Worm (Caenorhabditis elegans) whole organism, L4 larva: ENCODE data around the gene F28C1.3.

ENCODE experiments used
- D1046.2 ChIP-seq: fragments of 200-800 bp; sonication (Bioruptor generic); IDR thresholded peaks from 2 replicates; pipeline ENCODE4 v1.3.6; 2022; ENCODE audit warnings: missing genetic modification characterization, missing compliant biosample characterization
- F44E2.7 ChIP-seq: fragments of 200-800 bp; sonication (Bioruptor generic); IDR thresholded peaks from 2 replicates; pipeline ENCODE4 v2.1.2; 2022; ENCODE audit warnings: missing genetic modification characterization, missing compliant biosample characterization
- R02D3.7 ChIP-seq: fragments of 150-350 bp; sonication (generic microtip); optimal IDR thresholded peaks from 3 replicates; lab custom pipeline; 2014; ENCODE audit warnings: missing biosample characterization, missing genetic modification characterization
- T20F7.1 ChIP-seq: fragments of 200-800 bp; sonication (Bioruptor generic); optimal IDR thresholded peaks from 2 replicates; lab custom pipeline; 2018; ENCODE audit warnings: mild to moderate bottlenecking, missing genetic modification characterization, missing compliant biosample characterization
- Y48G9A.11 ChIP-seq: fragments of 200-800 bp; sonication (Bioruptor generic); IDR thresholded peaks from 2 replicates; pipeline ENCODE4 v1.3.6; 2022; ENCODE audit warnings: missing genetic modification reagents, missing genetic modification characterization, missing compliant biosample characterization
- Y75B8A.6 ChIP-seq: fragments of 200-800 bp; sonication (Bioruptor generic); IDR thresholded peaks from 2 replicates; pipeline ENCODE4 v1.3.6; 2022; ENCODE audit warnings: missing genetic modification reagents, missing genetic modification characterization, missing compliant biosample characterization
- arid-1 ChIP-seq: fragments of 200-800 bp; sonication (Bioruptor generic); conservative IDR thresholded peaks from 2 replicates; pipeline ENCODE4 v1.3.6; 2022; ENCODE audit warnings: missing genetic modification reagents, missing genetic modification characterization, missing compliant biosample characterization
- ceh-62 ChIP-seq: sonication (generic microtip); optimal IDR thresholded peaks from 2 replicates; lab custom pipeline; 2017; ENCODE audit warnings: missing biosample characterization, missing genetic modification characterization
- ces-1 ChIP-seq: fragments of 150-350 bp; sonication (generic microtip); optimal IDR thresholded peaks from 4 replicates; lab custom pipeline; 2014; ENCODE audit warnings: missing biosample characterization, missing genetic modification reagents, missing genetic modification characterization
- daf-16 ChIP-seq, 3 experiments: sonication (generic microtip); optimal IDR thresholded peaks; 2 replicates each; lab custom pipeline; 2016 to 2017; ENCODE audit warnings: missing genetic modification characterization in 3 of 3, missing genetic modification reagents in 3 of 3, mild to moderate bottlenecking in 2 of 3, missing compliant biosample characterization in 2 of 3, missing biosample characterization in 1 of 3, moderate library complexity in 1 of 3
- daf-8 ChIP-seq: fragments of 200-800 bp; sonication (Bioruptor generic); IDR thresholded peaks from 2 replicates; pipeline ENCODE4 v1.3.6; 2022; ENCODE audit warnings: missing genetic modification characterization, missing compliant biosample characterization
- dmd-6 ChIP-seq: fragments of 200-800 bp; sonication (Bioruptor generic); IDR thresholded peaks from 2 replicates; pipeline ENCODE4 v1.3.6; 2022; ENCODE audit warnings: missing genetic modification reagents, missing genetic modification characterization, missing compliant biosample characterization
- dmd-8 ChIP-seq: fragments of 200-800 bp; sonication (Bioruptor generic); IDR thresholded peaks from 2 replicates; pipeline ENCODE4 v1.3.6; 2022; ENCODE audit warnings: missing genetic modification characterization, missing compliant biosample characterization
- dmd-9 ChIP-seq: fragments of 200-800 bp; sonication (Bioruptor generic); IDR thresholded peaks from 2 replicates; pipeline ENCODE4 v1.3.6; 2022; ENCODE audit warnings: missing genetic modification reagents, missing genetic modification characterization, missing compliant biosample characterization
- dpl-1 ChIP-seq: fragments of 150-350 bp; optimal IDR thresholded peaks from 2 replicates; lab custom pipeline; 2014; ENCODE audit warnings: missing biosample characterization, missing genetic modification reagents, missing genetic modification characterization
- dve-1 ChIP-seq: sonication (generic microtip); optimal IDR thresholded peaks from 2 replicates; lab custom pipeline; 2017; ENCODE audit warnings: antibody characterized with exemption, mild to moderate bottlenecking, missing genetic modification characterization, missing compliant biosample characterization; ENCODE audit not compliant: insufficient read depth
- egl-27 ChIP-seq: sonication (generic microtip); optimal IDR thresholded peaks from 3 replicates; lab custom pipeline; 2017; ENCODE audit warnings: missing biosample characterization, missing genetic modification reagents, missing genetic modification characterization
- hlh-11 ChIP-seq: fragments of 200-800 bp; sonication (Bioruptor generic); optimal IDR thresholded peaks from 2 replicates; lab custom pipeline; 2018; ENCODE audit warnings: mild to moderate bottlenecking, missing genetic modification characterization, missing compliant biosample characterization
- lin-38 ChIP-seq: fragments of 200-800 bp; sonication (Bioruptor generic); IDR thresholded peaks from 2 replicates; pipeline ENCODE4 v1.3.6; 2022; ENCODE audit warnings: missing genetic modification reagents, missing genetic modification characterization, missing compliant biosample characterization
- lir-3 ChIP-seq: sonication (generic microtip); optimal IDR thresholded peaks from 2 replicates; lab custom pipeline; 2016; ENCODE audit warnings: mild to moderate bottlenecking, missing genetic modification characterization, missing compliant biosample characterization
- mep-1 ChIP-seq: fragments of 150-350 bp; sonication (generic microtip); optimal IDR thresholded peaks from 3 replicates; lab custom pipeline; 2014; ENCODE audit warnings: missing biosample characterization, missing genetic modification characterization
- mes-2 ChIP-seq: sonication (generic microtip); optimal IDR thresholded peaks from 2 replicates; lab custom pipeline; 2016; ENCODE audit warnings: missing genotype, mild to moderate bottlenecking, missing genetic modification characterization, missing compliant biosample characterization; ENCODE audit not compliant: poor library complexity, severe bottlenecking
- mxl-2 ChIP-seq: fragments of 200-800 bp; sonication (Bioruptor generic); conservative IDR thresholded peaks from 2 replicates; pipeline ENCODE4 v1.3.6; 2022; ENCODE audit warnings: missing genetic modification reagents, missing genetic modification characterization, missing compliant biosample characterization
- nhr-10 ChIP-seq: fragments of 150-350 bp; optimal IDR thresholded peaks from 2 replicates; lab custom pipeline; 2014; ENCODE audit warnings: missing biosample characterization, missing genetic modification characterization
- nhr-102 ChIP-seq: sonication (generic microtip); optimal IDR thresholded peaks from 2 replicates; lab custom pipeline; 2016; ENCODE audit warnings: mild to moderate bottlenecking, missing genetic modification characterization, moderate library complexity, missing compliant biosample characterization
- nhr-11 ChIP-seq: fragments of 150-350 bp; optimal IDR thresholded peaks from 2 replicates; lab custom pipeline; 2014; ENCODE audit warnings: missing biosample characterization, missing genetic modification characterization
- nhr-111 ChIP-seq: fragments of 200-800 bp; sonication (Bioruptor generic); optimal IDR thresholded peaks from 2 replicates; lab custom pipeline; 2018; ENCODE audit warnings: mild to moderate bottlenecking, missing genetic modification characterization, missing compliant biosample characterization
- nhr-237 ChIP-seq: sonication (generic microtip); optimal IDR thresholded peaks from 2 replicates; lab custom pipeline; 2017; ENCODE audit warnings: missing biosample characterization, missing genetic modification characterization
- nhr-6 ChIP-seq: fragments of 150-350 bp; optimal IDR thresholded peaks from 2 replicates; lab custom pipeline; 2014; ENCODE audit warnings: missing biosample characterization, missing genetic modification characterization
- nhr-76 ChIP-seq: fragments of 150-350 bp; optimal IDR thresholded peaks from 2 replicates; lab custom pipeline; 2014; ENCODE audit warnings: missing biosample characterization, missing genetic modification characterization
- php-3 ChIP-seq: fragments of 200-800 bp; sonication (Bioruptor generic); IDR thresholded peaks from 2 replicates; pipeline ENCODE4 v1.3.6; 2022; ENCODE audit warnings: missing genetic modification reagents, missing genetic modification characterization, missing compliant biosample characterization
- pqm-1 ChIP-seq: sonication (generic microtip); optimal IDR thresholded peaks from 2 replicates; lab custom pipeline; 2017; ENCODE audit warnings: missing biosample characterization, missing genetic modification characterization
- saeg-2 ChIP-seq: fragments of 200-800 bp; sonication (Bioruptor generic); IDR thresholded peaks from 2 replicates; pipeline ENCODE4 v1.3.6; 2022; ENCODE audit warnings: missing genetic modification reagents, missing genetic modification characterization, missing compliant biosample characterization
- set-16 ChIP-seq: fragments of 200-800 bp; sonication (Bioruptor generic); IDR thresholded peaks from 2 replicates; pipeline ENCODE4 v1.3.6; 2022; ENCODE audit warnings: missing genetic modification reagents, missing genetic modification characterization, missing compliant biosample characterization
- spr-1 ChIP-seq: sonication (generic microtip); optimal IDR thresholded peaks from 2 replicates; lab custom pipeline; 2016; ENCODE audit warnings: mild to moderate bottlenecking, missing genetic modification characterization, missing compliant biosample characterization
- spr-3 ChIP-seq: fragments of 200-800 bp; sonication (Bioruptor generic); optimal IDR thresholded peaks from 2 replicates; lab custom pipeline; 2018; ENCODE audit warnings: mild to moderate bottlenecking, missing genetic modification characterization, missing compliant biosample characterization
- unc-62 ChIP-seq, 3 experiments: fragments of 150-350 bp in 1 of 3; sonication (generic microtip); optimal IDR thresholded peaks in 2 of 3; peaks in 1 of 3; 1 replicate in 1 of 3; 2 replicates in 2 of 3; lab custom pipeline; 2014 to 2017; ENCODE audit warnings: missing biosample characterization in 3 of 3, missing genetic modification characterization in 3 of 3, missing genetic modification reagents in 3 of 3, missing genotype in 1 of 3
- zfp-3 ChIP-seq: fragments of 200-800 bp; sonication (Bioruptor generic); conservative IDR thresholded peaks from 2 replicates; pipeline ENCODE4 v1.3.6; 2022; ENCODE audit warnings: missing genetic modification reagents, missing genetic modification characterization, missing compliant biosample characterization
- ztf-11 ChIP-seq: fragments of 150-350 bp; optimal IDR thresholded peaks from 2 replicates; lab custom pipeline; 2014; ENCODE audit warnings: missing biosample characterization, missing genetic modification characterization

The F28C1.3 gene

DNA sequence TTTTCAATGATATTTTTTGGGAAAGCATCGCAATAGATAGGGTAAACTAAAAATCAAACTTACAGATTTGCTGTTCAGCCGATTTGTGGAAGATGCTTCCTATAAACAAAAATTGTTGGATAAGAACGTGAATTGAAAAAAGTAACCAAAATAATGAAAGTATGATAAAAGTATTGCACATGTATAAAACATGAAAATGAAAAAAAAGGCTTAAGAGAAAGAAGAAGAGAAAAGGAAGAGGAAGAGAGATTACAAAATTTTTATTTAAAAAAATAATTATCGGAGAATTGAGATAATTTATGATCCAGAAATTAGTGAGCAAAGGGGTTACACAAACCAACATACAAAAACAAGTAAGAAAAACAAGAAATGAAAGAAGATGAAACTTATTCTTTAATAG, 27.0 kb upstream of the F28C1.3 start, which contains the start of gene pals-37:
Gene pals-37 (minus strand): TSS at position 101 of the 400 bp plus-strand sequence.
- TF ChIP-seq daf-8: no peak
- no peak for TF ChIP-seq mes-2 (tag; lab: Kevin White, UChicago)
- TF ChIP-seq lir-3: no peak
- no peak for TF ChIP-seq ceh-62 (tag; lab: Kevin White, UChicago)
- no peak for TF ChIP-seq dmd-9 (GFP tag; lab: Robert Waterston, UW)
- TF ChIP-seq arid-1 (GFP tag; lab: Robert Waterston, UW): no peak
- TF ChIP-seq ztf-11: no peak
- no peak for TF ChIP-seq unc-62 (GFP tag; optimal IDR thresholded peaks at IDR 0.05 in 1 of 2; lab: Kevin White, UChicago)
- TF ChIP-seq unc-62 (tag; optimal IDR thresholded peaks at IDR 0.05; lab: Kevin White, UChicago): no peak
- TF ChIP-seq spr-3 (GFP tag; lab: Kevin White, UChicago): no peak
- TF ChIP-seq egl-27 (tag; lab: Kevin White, UChicago): no peak

DNA sequence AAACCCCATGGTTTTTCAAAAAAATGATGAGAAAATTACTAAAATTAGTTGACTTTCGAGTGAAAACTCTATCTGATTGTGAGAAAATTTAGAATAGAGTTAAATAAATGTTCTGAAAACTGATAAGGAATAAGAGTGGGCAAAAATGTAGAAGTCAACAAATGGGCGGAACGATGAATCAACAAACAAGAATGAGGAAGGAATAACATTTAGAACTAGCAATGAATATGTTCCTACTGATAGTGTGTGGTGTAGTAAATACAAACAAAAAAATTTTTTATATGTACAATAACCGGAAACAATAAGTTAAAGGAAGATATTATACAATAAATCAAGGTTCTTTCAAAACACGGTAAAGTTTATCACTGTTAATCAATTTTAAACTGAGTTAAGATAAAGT, 24.7 kb upstream of the F28C1.3 start, which contains the start of gene pals-39:
Gene pals-39 (minus strand): TSS at position 101 of the 400 bp plus-strand sequence.
- TF ChIP-seq daf-16 (GFP tag; optimal IDR thresholded peaks at IDR 0.05; lab: Kevin White, UChicago) (no peak), daf-16 (tag; optimal IDR thresholded peaks at IDR 0.05; lab: Kevin White, UChicago) (peak; percentile 64), D1046.2 (GFP tag; lab: Robert Waterston, UW) (no peak), pqm-1 (tag; lab: Kevin White, UChicago) (peak; percentile 21)
- TF ChIP-seq, all 104 proteins: peak for 2

DNA sequence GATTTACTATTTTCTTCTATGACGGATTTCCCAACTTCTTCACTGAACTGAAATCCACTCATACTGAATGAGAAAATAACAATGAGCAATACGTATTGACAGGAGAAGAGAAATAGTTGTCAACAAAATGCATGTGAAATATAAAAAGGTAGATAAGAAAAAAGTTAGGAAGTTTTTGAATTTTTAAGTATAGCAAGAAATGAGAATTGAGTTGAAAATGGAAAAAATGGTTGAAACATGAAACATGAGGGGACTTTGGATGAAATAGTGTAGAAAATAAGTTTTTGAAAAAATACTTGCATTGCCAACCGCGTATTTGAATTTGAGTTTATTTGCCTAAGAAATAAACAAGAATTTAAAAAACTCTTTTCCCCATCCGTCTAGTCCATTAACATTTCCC, 21.6 kb upstream of the F28C1.3 start, which contains the start of the genes pals-38 and C54D10.9:
Gene pals-38 (minus strand): TSS at position 101 of the 400 bp plus-strand sequence.
Gene C54D10.9 (plus strand): TSS at position 259 of the 400 bp plus-strand sequence.
- no peak for TF ChIP-seq lin-38 (GFP tag; lab: Robert Waterston, UW)
- no peak for TF ChIP-seq dpl-1
- no peak for TF ChIP-seq ztf-11
- TF ChIP-seq nhr-76 (tag; lab: Kevin White, UChicago): no peak
- TF ChIP-seq mxl-2: no peak
- no peak for TF ChIP-seq nhr-237
- TF ChIP-seq zfp-3 (GFP tag; lab: Robert Waterston, UW): no peak
- no peak for TF ChIP-seq set-16 (GFP tag; lab: Robert Waterston, UW)
- TF ChIP-seq php-3: no peak
- no peak for TF ChIP-seq nhr-111
- TF ChIP-seq T20F7.1 (GFP tag; lab: Kevin White, UChicago): no peak

DNA sequence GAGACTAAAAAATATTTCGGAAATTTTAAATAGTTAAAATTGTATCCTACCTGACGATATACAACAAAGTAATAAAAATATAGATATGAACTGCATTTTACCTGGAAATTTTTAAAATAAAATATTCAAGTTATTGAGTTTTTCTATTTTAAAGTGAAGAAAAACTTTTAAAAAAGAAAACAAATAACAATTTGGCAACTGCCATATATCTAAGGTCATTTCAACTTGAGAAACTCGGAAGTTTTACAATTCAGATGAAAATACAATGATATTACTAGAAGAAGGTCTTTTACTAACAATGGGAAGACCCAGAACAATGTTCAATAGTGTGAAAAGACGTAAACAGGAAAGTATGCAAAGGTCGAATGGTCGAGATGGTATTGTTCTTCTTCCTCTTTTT, 18.6 kb upstream of the F28C1.3 start, which contains the start of gene C54D10.10:
Gene C54D10.10 (minus strand): TSS at position 101 of the 400 bp plus-strand sequence.
- no peak for TF ChIP-seq dpl-1
- no peak for TF ChIP-seq mep-1
- no peak for TF ChIP-seq spr-1 (tag; lab: Kevin White, UChicago)
- TF ChIP-seq saeg-2 (GFP tag; lab: Robert Waterston, UW): no peak
- no peak for TF ChIP-seq php-3
- TF ChIP-seq Y75B8A.6 (GFP tag; lab: Robert Waterston, UW): no peak
- no peak for TF ChIP-seq dmd-9 (GFP tag; lab: Robert Waterston, UW)
- no peak for TF ChIP-seq nhr-102 (tag; lab: Kevin White, UChicago)
- no peak for TF ChIP-seq hlh-11 (tag; lab: Kevin White, UChicago)
- no peak for TF ChIP-seq nhr-10 (tag; lab: Kevin White, UChicago)
- no peak for TF ChIP-seq T20F7.1 (GFP tag; lab: Kevin White, UChicago)
- TF ChIP-seq dve-1 (tag; lab: Kevin White, UChicago): no peak
- no peak for TF ChIP-seq ces-1 (GFP tag; lab: Kevin White, UChicago)
- no peak for TF ChIP-seq lir-3

DNA sequence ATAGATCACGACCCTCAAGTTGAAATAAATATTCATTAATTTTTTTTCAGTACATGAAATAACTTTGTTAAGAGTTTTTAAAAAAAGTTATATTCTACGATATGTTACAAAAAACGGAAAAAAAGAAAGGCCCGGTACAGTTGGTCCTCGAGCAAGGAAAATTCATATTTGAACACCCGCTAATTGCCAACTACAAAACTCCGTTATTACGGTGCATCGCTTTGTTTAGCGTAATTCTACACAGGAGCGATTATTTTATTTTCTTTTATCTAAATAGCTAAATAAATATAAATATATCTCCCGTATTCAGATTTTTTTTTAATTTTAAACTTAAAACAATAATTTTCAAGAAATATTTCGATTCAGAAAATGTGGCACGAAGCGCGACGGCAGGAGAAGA, 18.0 kb upstream of the F28C1.3 start, which contains the start of gene F28C1.1:
Gene F28C1.1 (plus strand): TSS at position 365 of the 400 bp plus-strand sequence.
- TF ChIP-seq R02D3.7 (tag; lab: Kevin White, UChicago) (peak; percentile 16), nhr-6 (tag; lab: Kevin White, UChicago) (peak; percentile 55), dmd-8 (no peak), F44E2.7 (no peak), dpl-1 (peak; percentile 84), Y48G9A.11 (peak; percentile 92), T20F7.1 (GFP tag; lab: Kevin White, UChicago) (peak; percentile 93), nhr-11 (tag; lab: Kevin White, UChicago) (no peak), dmd-6 (no peak)
